Worm (Caenorhabditis elegans): Measurements from ENCODE around the gene Y57G11C.1144.

Y57G11C.1144 gene

DNA sequence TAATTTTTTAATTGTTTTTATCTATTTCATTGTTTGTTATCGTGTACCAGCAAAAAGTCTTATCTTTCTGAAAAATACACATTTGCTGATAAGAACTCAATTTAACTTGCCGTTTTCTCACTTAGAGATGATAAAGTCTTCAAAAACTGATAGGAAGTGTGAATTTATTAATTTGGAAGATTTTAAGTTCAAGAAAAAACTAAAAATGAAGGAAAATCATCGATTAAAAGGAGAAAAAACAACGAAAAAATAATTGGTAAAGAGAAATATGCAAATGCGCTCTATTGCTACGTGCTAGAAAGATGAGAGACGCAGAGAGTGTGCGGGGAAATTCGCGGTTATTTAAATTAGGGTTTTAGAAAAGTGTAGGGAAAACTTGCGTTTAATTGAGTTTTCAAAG is 22.3 kb downstream of the Y57G11C.1144 start:
- TF ChIP-seq nhr-11 (tag; optimal IDR thresholded peaks at IDR 0.05), result peak; percentile 74
- TF ChIP-seq nhr-111 (GFP tag; optimal IDR thresholded peaks at IDR 0.05), result no peak
- no peak for TF ChIP-seq aly-2 (tag; optimal IDR thresholded peaks at IDR 0.05)
- TF ChIP-seq lin-15B (tag; optimal IDR thresholded peaks at IDR 0.05), result no peak
- no peak for TF ChIP-seq tag-97 (GFP tag; IDR thresholded peaks at IDR 0.05)
- no peak for TF ChIP-seq ama-1 (optimal IDR thresholded peaks at IDR 0.05)
- no peak for TF ChIP-seq mes-2 (tag; optimal IDR thresholded peaks at IDR 0.05; ENCODE audit: poor library complexity, severe bottlenecking)
- no peak for TF ChIP-seq ztf-11 (tag; optimal IDR thresholded peaks at IDR 0.05)
- no peak for TF ChIP-seq Y5F2A.4 (GFP tag; optimal IDR thresholded peaks at IDR 0.05)
- no peak for TF ChIP-seq T26A8.4 (GFP tag; IDR thresholded peaks at IDR 0.05)
- TF ChIP-seq pqm-1 (tag; optimal IDR thresholded peaks at IDR 0.05), result peak; percentile 96
- peak; percentile 62 for TF ChIP-seq dve-1 (tag; optimal IDR thresholded peaks at IDR 0.05; ENCODE audit: insufficient read depth)
- no peak for TF ChIP-seq lir-3 (tag; optimal IDR thresholded peaks at IDR 0.05)
- TF ChIP-seq dmd-6 (GFP tag; IDR thresholded peaks at IDR 0.05), result no peak
- no peak for TF ChIP-seq F44E2.7 (GFP tag; IDR thresholded peaks at IDR 0.05)
- no peak for TF ChIP-seq lsy-2 (tag; optimal IDR thresholded peaks at IDR 0.05)
- TF ChIP-seq daf-12 (tag; optimal IDR thresholded peaks at IDR 0.05), result no peak
- no peak for TF ChIP-seq set-16 (GFP tag; IDR thresholded peaks at IDR 0.05)
- TF ChIP-seq ceh-32 (tag; optimal IDR thresholded peaks at IDR 0.05; ENCODE audit: poor library complexity), result no peak
- TF ChIP-seq nhr-25 (tag; optimal IDR thresholded peaks at IDR 0.05; ENCODE audit: borderline replicate concordance, insufficient read depth), result no peak
- peak; percentile 44 for TF ChIP-seq hlh-30 (tag; optimal IDR thresholded peaks at IDR 0.05; ENCODE audit: insufficient read depth)
- no peak for TF ChIP-seq cey-2 (tag; optimal IDR thresholded peaks at IDR 0.05; ENCODE audit: borderline replicate concordance, insufficient read depth)
- TF ChIP-seq duxl-1 (tag; optimal IDR thresholded peaks at IDR 0.05; ENCODE audit: poor library complexity), result peak; percentile 11
- TF ChIP-seq F37D6.2 (tag; optimal IDR thresholded peaks at IDR 0.05), result no peak
- no peak for TF ChIP-seq mdl-1 (tag; optimal IDR thresholded peaks at IDR 0.05)
- TF ChIP-seq lin-38 (GFP tag; IDR thresholded peaks at IDR 0.05), result peak; percentile 96
- TF ChIP-seq nhr-77 (tag; optimal IDR thresholded peaks at IDR 0.05), result peak; percentile 72
- TF ChIP-seq ceh-82 (tag; optimal IDR thresholded peaks at IDR 0.05), result no peak
- no peak for TF ChIP-seq R02D3.7 (tag; optimal IDR thresholded peaks at IDR 0.05)
- TF ChIP-seq unc-39 (tag; optimal IDR thresholded peaks at IDR 0.05), result no peak
- no peak for TF ChIP-seq spr-3 (GFP tag; optimal IDR thresholded peaks at IDR 0.05)
- TF ChIP-seq gei-8 (GFP tag; optimal IDR thresholded peaks at IDR 0.05), result no peak
- no peak for TF ChIP-seq tra-1 (GFP tag; IDR thresholded peaks at IDR 0.05)
- peak; percentile 41 for TF ChIP-seq hmg-1.1 (GFP tag; IDR thresholded peaks at IDR 0.05)
- no peak for TF ChIP-seq nhr-102 (tag; optimal IDR thresholded peaks at IDR 0.05)
- no peak for TF ChIP-seq ceh-44 (GFP tag; IDR thresholded peaks at IDR 0.05)
- no peak for TF ChIP-seq snpc-4 (tag; optimal IDR thresholded peaks at IDR 0.05)
- TF ChIP-seq ctbp-1 (GFP tag; IDR thresholded peaks at IDR 0.05), result no peak
- no peak for TF ChIP-seq dmd-9 (GFP tag; IDR thresholded peaks at IDR 0.05)
- peak; percentile 48 for TF ChIP-seq lin-13 (GFP tag; optimal IDR thresholded peaks at IDR 0.05)
- TF ChIP-seq egl-43 (GFP tag; IDR thresholded peaks at IDR 0.05), result no peak
- no peak for TF ChIP-seq jun-1 (tag; optimal IDR thresholded peaks at IDR 0.05)
- no peak for TF ChIP-seq vab-7 (GFP tag; IDR thresholded peaks at IDR 0.05)
- TF ChIP-seq lim-7 (GFP tag; IDR thresholded peaks at IDR 0.05), result no peak
- no peak for TF ChIP-seq unc-62 (GFP tag; optimal IDR thresholded peaks at IDR 0.05 in 1 of 2)
- no peak for TF ChIP-seq unc-62 (tag; optimal IDR thresholded peaks at IDR 0.05)
- peak; percentile 73; the same call in 1 of the 2 replicates for TF ChIP-seq php-3 (GFP tag; IDR thresholded peaks at IDR 0.05)
- peak; percentile 97 for TF ChIP-seq snpc-1.2 (GFP tag; IDR thresholded peaks at IDR 0.05)
- no peak for TF ChIP-seq nhr-10 (tag; optimal IDR thresholded peaks at IDR 0.05)
- no peak for TF ChIP-seq zfp-2 (tag; optimal IDR thresholded peaks at IDR 0.05)
- TF ChIP-seq nhr-41 (GFP tag; IDR thresholded peaks at IDR 0.05), result no peak
- TF ChIP-seq F49E8.2 (tag; optimal IDR thresholded peaks at IDR 0.05; ENCODE audit: borderline replicate concordance), result peak; percentile 48
